Fruit fly (Drosophila melanogaster) whole organism, embryonic: ENCODE results near the gene Grip84.

Experiments used
- Asciz ChIP-seq: fragments of 200-800 bp; sonication (Bioruptor generic); optimal IDR thresholded peaks from 2 replicates; lab custom pipeline; 2017; ENCODE audit warnings: missing biosample characterization, mild to moderate bottlenecking, missing genetic modification characterization, missing genetic modification reagents
- BEAF-32 ChIP-seq: fragments of 200-800 bp; sonication (Bioruptor generic); optimal IDR thresholded peaks from 3 replicates; lab custom pipeline; 2017; ENCODE audit warnings: missing biosample characterization, missing genetic modification characterization, mild to moderate bottlenecking, moderate library complexity, missing genetic modification reagents
- Bdp1 ChIP-seq: fragments of 200-800 bp; sonication (Bioruptor generic); optimal IDR thresholded peaks from 3 replicates; lab custom pipeline; 2016; ENCODE audit warnings: missing biosample characterization, missing genetic modification characterization
- CG10654 ChIP-seq: fragments of 200-800 bp; sonication (Bioruptor generic); optimal IDR thresholded peaks from 2 replicates; lab custom pipeline; 2016; ENCODE audit warnings: missing biosample characterization, missing genetic modification characterization
- CG11695 ChIP-seq: fragments of 200-800 bp; sonication (Bioruptor generic); IDR thresholded peaks from 3 replicates; pipeline ENCODE4 v1.3.6; 2022; ENCODE audit warnings: missing biosample characterization, missing genetic modification characterization
- CG13123 ChIP-seq: fragments of 200-800 bp; sonication (Bioruptor generic); optimal IDR thresholded peaks from 2 replicates; lab custom pipeline; 2016; ENCODE audit warnings: missing biosample characterization, missing genetic modification characterization
- CG15514 ChIP-seq: fragments of 200-800 bp; sonication (Bioruptor generic); optimal IDR thresholded peaks from 3 replicates; lab custom pipeline; 2017; ENCODE audit warnings: missing biosample characterization, missing genetic modification characterization, mild to moderate bottlenecking, moderate library complexity, missing genetic modification reagents
- CG1603 ChIP-seq: fragments of 200-800 bp; sonication (Bioruptor generic); optimal IDR thresholded peaks from 2 replicates; lab custom pipeline; 2019; ENCODE audit warnings: missing biosample characterization, mild to moderate bottlenecking, missing genetic modification characterization, moderate library complexity
- CG17361 ChIP-seq: fragments of 200-800 bp; sonication (Bioruptor generic); IDR thresholded peaks from 3 replicates; pipeline ENCODE4 v1.3.6; 2022; ENCODE audit warnings: missing biosample characterization, missing genetic modification characterization
- CG18011 ChIP-seq: fragments of 200-800 bp; sonication (Bioruptor generic); optimal IDR thresholded peaks from 2 replicates; lab custom pipeline; 2017; ENCODE audit warnings: missing biosample characterization, missing genetic modification characterization, mild to moderate bottlenecking, moderate library complexity, missing genotype
- CG32532 ChIP-seq: fragments of 200-800 bp; sonication (Bioruptor generic); IDR thresholded peaks from 2 replicates; pipeline ENCODE4 v1.3.6; 2022; ENCODE audit warnings: missing biosample characterization, missing genetic modification characterization
- CG34376 ChIP-seq: fragments of 200-800 bp; sonication (Bioruptor generic); optimal IDR thresholded peaks from 2 replicates; lab custom pipeline; 2018; ENCODE audit warnings: missing biosample characterization, mild to moderate bottlenecking, missing genetic modification characterization
- CG4328 ChIP-seq: fragments of 200-800 bp; sonication (Bioruptor generic); optimal IDR thresholded peaks from 3 replicates; lab custom pipeline; 2017; ENCODE audit warnings: missing biosample characterization, missing genetic modification reagents, missing genetic modification characterization
- CG5245 ChIP-seq: fragments of 200-800 bp; sonication (Bioruptor generic); optimal IDR thresholded peaks from 3 replicates; lab custom pipeline; 2016; ENCODE audit warnings: missing biosample characterization, missing genetic modification characterization
- CG6654 ChIP-seq: fragments of 200-800 bp; sonication (Bioruptor generic); optimal IDR thresholded peaks from 2 replicates; lab custom pipeline; 2017; ENCODE audit warnings: missing biosample characterization, mild to moderate bottlenecking, missing genetic modification characterization
- D19B ChIP-seq: fragments of 200-800 bp; sonication (Bioruptor generic); optimal IDR thresholded peaks from 2 replicates; lab custom pipeline; 2017; ENCODE audit warnings: missing biosample characterization, mild to moderate bottlenecking, missing genetic modification characterization
- E2f2 ChIP-seq: fragments of 200-800 bp; sonication (Bioruptor generic); IDR thresholded peaks from 2 replicates; pipeline ENCODE4 v1.3.6; 2022; ENCODE audit warnings: missing biosample characterization, missing genetic modification characterization
- H2.0 ChIP-seq: fragments of 200-800 bp; sonication (Bioruptor generic); IDR thresholded peaks from 2 replicates; pipeline ENCODE4 v1.3.6; 2022; ENCODE audit warnings: missing biosample characterization, missing genetic modification characterization
- Med ChIP-seq: fragments of 200-800 bp; sonication (Bioruptor generic); peaks from one replicate; lab custom pipeline; 2016; ENCODE audit warnings: missing biosample characterization, missing genetic modification characterization, mild to moderate bottlenecking, inconsistent platforms, moderate library complexity
- Meics ChIP-seq: fragments of 200-800 bp; sonication (Bioruptor generic); optimal IDR thresholded peaks from 2 replicates; lab custom pipeline; 2017; ENCODE audit warnings: missing biosample characterization, mild to moderate bottlenecking, missing genetic modification characterization
- Mrtf ChIP-seq: fragments of 200-800 bp; sonication (Bioruptor generic); IDR thresholded peaks from 3 replicates; pipeline ENCODE4 v1.3.6; 2022; ENCODE audit warnings: missing biosample characterization, missing genetic modification characterization
- NC2β ChIP-seq: fragments of 200-800 bp; sonication (Bioruptor generic); optimal IDR thresholded peaks from 2 replicates; lab custom pipeline; 2016; ENCODE audit warnings: missing biosample characterization, missing genetic modification characterization
- Side ChIP-seq: fragments of 200-800 bp; sonication (Bioruptor generic); optimal IDR thresholded peaks from 2 replicates; lab custom pipeline; 2016; ENCODE audit warnings: missing biosample characterization, missing genetic modification characterization
- Sry-β ChIP-seq: fragments of 200-800 bp; sonication (Bioruptor generic); optimal IDR thresholded peaks from 2 replicates; lab custom pipeline; 2018; ENCODE audit warnings: missing biosample characterization, mild to moderate bottlenecking, missing genetic modification characterization, moderate library complexity
- ac ChIP-seq: fragments of 200-800 bp; sonication (Bioruptor generic); optimal IDR thresholded peaks from 3 replicates; lab custom pipeline; 2017; ENCODE audit warnings: missing biosample characterization, mild to moderate bottlenecking, missing genetic modification characterization
- bsh ChIP-seq, 2 experiments: fragments of 200-800 bp; sonication (Bioruptor generic); optimal IDR thresholded peaks; 2 replicates each; lab custom pipeline; 2017 to 2018; ENCODE audit warnings: mild to moderate bottlenecking in 2 of 2, missing biosample characterization in 2 of 2, missing genetic modification characterization in 2 of 2, moderate library complexity in 1 of 2
- exex ChIP-seq: fragments of 200-800 bp; sonication (Bioruptor generic); optimal IDR thresholded peaks from 4 replicates; lab custom pipeline; 2018; ENCODE audit warnings: missing biosample characterization, mild to moderate bottlenecking, missing genetic modification characterization, moderate library complexity
- gcm ChIP-seq: fragments of 200-800 bp; sonication (Bioruptor generic); optimal IDR thresholded peaks from 2 replicates; lab custom pipeline; 2019; ENCODE audit warnings: missing biosample characterization, mild to moderate bottlenecking, missing genetic modification characterization, moderate library complexity
- grn ChIP-seq: fragments of 200-800 bp; sonication (Bioruptor generic); optimal IDR thresholded peaks from 3 replicates; lab custom pipeline; 2017; ENCODE audit warnings: missing biosample characterization, missing genetic modification characterization
- hb ChIP-seq: fragments of 200-800 bp; sonication (Bioruptor generic); IDR thresholded peaks from 3 replicates; pipeline ENCODE4 v1.3.6; 2022; ENCODE audit warnings: missing biosample characterization, missing genetic modification characterization; ENCODE audit not compliant: partially characterized antibody
- insv ChIP-seq, 2 experiments: fragments of 200-800 bp; sonication (Bioruptor generic); optimal IDR thresholded peaks; 3 replicates each; lab custom pipeline; 2016 to 2018; ENCODE audit warnings: missing biosample characterization in 2 of 2, missing genetic modification characterization in 2 of 2
- lab ChIP-seq: fragments of 200-800 bp; sonication (Bioruptor generic); optimal IDR thresholded peaks from 3 replicates; lab custom pipeline; 2017; ENCODE audit warnings: missing biosample characterization, missing genetic modification characterization, mild to moderate bottlenecking, moderate library complexity, missing genetic modification reagents
- pros ChIP-seq: fragments of 200-800 bp; sonication (Bioruptor generic); optimal IDR thresholded peaks from 3 replicates; lab custom pipeline; 2019; ENCODE audit warnings: missing biosample characterization, mild to moderate bottlenecking, missing genetic modification characterization, moderate library complexity
- sug ChIP-seq: fragments of 200-800 bp; optimal IDR thresholded peaks from 2 replicates; lab custom pipeline; 2019; ENCODE audit warnings: missing biosample characterization, mild to moderate bottlenecking, missing genetic modification characterization, moderate library complexity
- tgo ChIP-seq: fragments of 200-800 bp; sonication (Bioruptor generic); IDR thresholded peaks from 3 replicates; pipeline ENCODE4 v1.3.6; 2022; ENCODE audit warnings: missing biosample characterization, missing genetic modification characterization

Gene Grip84

DNA sequence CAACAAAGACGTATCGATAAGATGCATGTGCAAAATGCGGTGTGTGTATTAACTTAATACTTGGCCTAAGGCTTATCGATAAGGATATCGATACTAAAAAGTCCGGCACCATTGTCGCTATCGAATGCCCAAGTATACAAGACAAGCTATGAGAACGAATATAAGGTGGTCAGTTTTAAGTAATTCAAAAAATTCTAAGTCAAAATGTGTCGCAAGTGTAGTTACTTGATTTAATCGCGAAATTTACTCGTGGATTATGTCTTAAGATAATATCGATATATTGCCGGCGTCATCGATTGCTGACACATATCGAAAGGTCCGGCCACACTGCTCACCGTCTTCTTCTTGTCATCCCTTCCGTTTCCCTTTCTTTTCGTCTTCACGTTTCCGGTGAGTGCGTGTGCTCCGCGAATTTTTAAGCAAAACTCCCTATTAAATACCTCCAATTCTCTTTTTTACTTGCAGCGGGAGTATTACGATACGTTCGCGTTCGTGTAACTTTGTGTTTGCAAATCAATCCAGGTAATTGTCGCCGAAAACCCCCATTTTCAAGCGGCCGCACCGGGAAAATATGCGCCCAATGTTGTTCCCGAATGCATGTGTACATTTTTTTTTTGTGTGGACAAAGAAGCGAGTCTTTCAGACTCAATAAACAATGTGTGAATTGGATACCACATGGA is 32.3 kb upstream of the Grip84 start, which contains the start of gene RpS10b (continued):
- TF ChIP-seq bsh (GFP tag; optimal IDR thresholded peaks at IDR 0.05; lab: Kevin White, UChicago): peak; percentile 65 to 71
- TF ChIP-seq tgo (GFP tag; lab: Robert Waterston, UW): peak; percentile 38; the same call in 2 of the 3 replicates
- peak; percentile 54 for TF ChIP-seq pros (GFP tag; lab: Kevin White, UChicago)
- TF ChIP-seq Side (GFP tag; lab: Kevin White, UChicago): peak; percentile 78
- peak; percentile 73 for TF ChIP-seq CG11695 (GFP tag; lab: Robert Waterston, UW)
- TF ChIP-seq CG17361 (GFP tag; lab: Robert Waterston, UW): peak; percentile 93
- TF ChIP-seq insv (GFP tag; optimal IDR thresholded peaks at IDR 0.05; lab: Kevin White, UChicago): peak in 1 of 2 experiments; percentile 83

DNA sequence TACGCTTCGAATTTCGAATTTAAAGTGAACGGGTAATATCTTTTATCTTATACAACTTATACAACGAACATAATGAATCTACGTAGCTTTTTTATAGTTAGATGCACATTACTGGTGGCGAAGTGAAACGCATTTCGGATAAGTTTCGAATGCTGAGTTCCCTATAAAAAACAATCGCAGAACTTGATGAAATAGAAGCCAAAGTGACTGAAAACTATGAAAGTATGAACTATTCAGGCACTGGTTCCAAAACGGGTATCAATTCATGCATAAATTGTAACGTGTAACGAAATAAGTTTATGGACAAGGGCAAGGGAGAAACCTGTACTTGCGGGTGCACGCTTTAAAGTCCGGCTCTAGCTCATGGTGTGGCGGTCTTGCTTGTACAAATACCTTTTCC is 30.3 kb upstream of the Grip84 start:
- no peak for TF ChIP-seq lab (GFP tag; lab: Kevin White, UChicago)
- TF ChIP-seq NC2β (GFP tag; lab: Kevin White, UChicago): no peak
- no peak for TF ChIP-seq ac (GFP tag; lab: Kevin White, UChicago)
- TF ChIP-seq BEAF-32 (GFP tag; lab: Kevin White, UChicago): no peak
- TF ChIP-seq Med: peak; percentile 9
- TF ChIP-seq CG4328 (GFP tag; lab: Kevin White, UChicago): no peak
- peak; percentile 15; the same call in 1 of the 2 replicates for TF ChIP-seq H2.0 (GFP tag; lab: Robert Waterston, UW)
- peak; percentile 48 for TF ChIP-seq Sry-β (GFP tag; lab: Kevin White, UChicago)
- no peak for TF ChIP-seq E2f2 (GFP tag; lab: Robert Waterston, UW)
- TF ChIP-seq CG32532: no peak
- peak; percentile 60 for TF ChIP-seq CG5245 (GFP tag; lab: Kevin White, UChicago)
- TF ChIP-seq Asciz (GFP tag; lab: Kevin White, UChicago): no peak
- no peak for TF ChIP-seq hb
- TF ChIP-seq CG18011: no peak
- TF ChIP-seq gcm: no peak
- no peak for TF ChIP-seq Mrtf (GFP tag; lab: Robert Waterston, UW)
- no peak for TF ChIP-seq CG6654 (GFP tag; lab: Kevin White, UChicago)
- TF ChIP-seq Meics: no peak
- peak; percentile 53 for TF ChIP-seq D19B
- no peak for TF ChIP-seq CG13123 (GFP tag; lab: Kevin White, UChicago)
- peak; percentile 59 for TF ChIP-seq CG15514
- TF ChIP-seq CG10654 (GFP tag; lab: Kevin White, UChicago): no peak

DNA sequence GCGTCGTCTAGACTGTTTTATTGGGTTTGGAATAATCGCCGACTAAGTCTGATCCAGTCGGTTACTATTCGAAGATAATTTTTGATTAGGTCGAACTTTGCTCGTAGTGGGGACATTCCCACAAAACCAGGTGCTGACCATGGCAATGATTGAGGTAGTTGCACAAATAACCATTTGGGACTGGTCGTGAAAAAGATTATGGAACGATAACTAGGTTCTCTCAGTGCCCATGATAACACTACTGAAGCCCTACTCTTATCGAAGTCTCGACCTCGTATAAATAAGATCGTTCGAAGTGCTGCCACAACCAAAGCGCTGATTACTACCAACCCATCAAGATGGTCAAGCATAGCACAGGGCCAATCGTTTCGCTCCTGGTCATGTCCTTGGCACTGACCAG is 26.7 kb upstream of the Grip84 start, which contains the start of gene CG14205:
Gene CG14205, plus strand, starts transcription at position 301 of the 400 bp plus-strand sequence.
- TF ChIP-seq sug (tag; lab: Kevin White, UChicago) (peak; percentile 49), CG34376 (GFP tag; lab: Kevin White, UChicago) (peak; percentile 25), Bdp1 (GFP tag; lab: Kevin White, UChicago) (no peak), CG1603 (tag; lab: Kevin White, UChicago) (no peak), exex (tag; lab: Kevin White, UChicago) (peak; percentile 73), grn (GFP tag; lab: Kevin White, UChicago) (peak; percentile 28)
